Worm (Caenorhabditis elegans) whole organism, mixed stage, embryonic: ENCODE data around the gene ncs-4.

Source experiments
- drap-1 ChIP-seq: fragments of 200-800 bp; sonication (Bioruptor generic); optimal IDR thresholded peaks from 3 replicates; lab custom pipeline; 2018; ENCODE audit warnings: mild to moderate bottlenecking, missing genetic modification characterization, missing compliant biosample characterization
- elt-1 ChIP-seq: sonication (generic microtip); optimal IDR thresholded peaks from 2 replicates; lab custom pipeline; 2017; ENCODE audit warnings: missing genetic modification characterization, mild to moderate bottlenecking, missing compliant biosample characterization, antibody characterized with exemption, moderate library complexity, borderline replicate concordance; ENCODE audit not compliant: insufficient read depth
- lin-13 ChIP-seq: fragments of 150-350 bp; optimal IDR thresholded peaks from 2 replicates; lab custom pipeline; 2014; ENCODE audit warnings: missing biosample characterization, missing genetic modification characterization
- pha-4 ChIP-seq: fragments of 150-350 bp; optimal IDR thresholded peaks from 2 replicates; lab custom pipeline; 2018; ENCODE audit warnings: missing biosample characterization, missing genetic modification reagents, missing genetic modification characterization
- sem-2 ChIP-seq: fragments of 200-800 bp; sonication (Bioruptor generic); optimal IDR thresholded peaks from 2 replicates; lab custom pipeline; 2018; ENCODE audit warnings: mild to moderate bottlenecking, missing genetic modification characterization, missing compliant biosample characterization
- snpc-4 ChIP-seq: fragments of 150-350 bp; optimal IDR thresholded peaks from 2 replicates; lab custom pipeline; 2014; ENCODE audit warnings: missing biosample characterization, missing genetic modification characterization
- sptf-1 ChIP-seq: sonication (generic microtip); optimal IDR thresholded peaks from 2 replicates; lab custom pipeline; 2017; ENCODE audit warnings: mild to moderate bottlenecking, missing genetic modification characterization, moderate library complexity, missing compliant biosample characterization
- tbx-8 ChIP-seq: fragments of 200-800 bp; sonication (Bioruptor generic); optimal IDR thresholded peaks from 2 replicates; lab custom pipeline; 2018; ENCODE audit warnings: mild to moderate bottlenecking, missing genetic modification characterization, moderate library complexity, missing compliant biosample characterization
- ztf-11 ChIP-seq: fragments of 150-350 bp; optimal IDR thresholded peaks from 2 replicates; lab custom pipeline; 2014; ENCODE audit warnings: missing biosample characterization, missing genetic modification characterization

- TF ChIP-seq ztf-11 (tag; lab: Kevin White, UChicago) (no peak), sptf-1 (tag; lab: Kevin White, UChicago) (no peak), lin-13 (tag; lab: Kevin White, UChicago) (no peak), elt-1 (no peak), sem-2 (no peak), pha-4 (tag; lab: Kevin White, UChicago) (no peak), snpc-4 (tag; lab: Kevin White, UChicago) (no peak), tbx-8 (GFP tag; lab: Kevin White, UChicago) (no peak), drap-1 (GFP tag; lab: Kevin White, UChicago) (no peak)
These were observed 5.7 kb upstream of the ncs-4 start for ce11 chrX:10170598-10170997.
